Fruit fly (Drosophila melanogaster): ENCODE results near the gene CAH6.
A peak's percentile ranks its signal among the peaks of the same experiment; 100 is the strongest.

CAH6 gene

dm6 chr3R:31252093-31252962 is 5.1 kb upstream of the CAH6 start, which contains the start of the genes qless and mRpL32:
TSS of gene qless (minus strand) at chr3R:31252608.
TSS of gene mRpL32 (plus strand) at chr3R:31252872.
- TF ChIP-seq CG8159 (tag; optimal IDR thresholded peaks at IDR 0.05) (no peak), gl (tag; optimal IDR thresholded peaks at IDR 0.05) (no peak), Pif1B (GFP tag; optimal IDR thresholded peaks at IDR 0.05) (no peak), CG4496 (GFP tag; IDR thresholded peaks at IDR 0.05) (peak; percentile 77; the same call in 2 of the 3 replicates), CG12605 (GFP tag; IDR thresholded peaks at IDR 0.05) (no peak), Snoo (tag; optimal IDR thresholded peaks at IDR 0.05) (no peak), Ets98B (GFP tag; IDR thresholded peaks at IDR 0.05) (peak; percentile 69), EcR (GFP tag; optimal IDR thresholded peaks at IDR 0.05) (peak; percentile 68), CG34367 (tag; optimal IDR thresholded peaks at IDR 0.05) (no peak), CG32121 (GFP tag; IDR thresholded peaks at IDR 0.05) (peak; percentile 64), CG13204 (GFP tag; optimal IDR thresholded peaks at IDR 0.05) (no peak), CG15710 (tag; optimal IDR thresholded peaks at IDR 0.05) (no peak), fd96Ca (GFP tag; IDR thresholded peaks at IDR 0.05) (peak; percentile 65; the same call in 2 of the 3 replicates), CG9948 (tag; optimal IDR thresholded peaks at IDR 0.05) (peak; percentile 31), CG17806 (tag; optimal IDR thresholded peaks at IDR 0.05) (peak; percentile 52), Pif1A (GFP tag; optimal IDR thresholded peaks at IDR 0.05) (no peak), rn (GFP tag; IDR thresholded peaks at IDR 0.05) (peak; percentile 62; the same call in 1 of the 2 replicates), CG14655 (GFP tag; optimal IDR thresholded peaks at IDR 0.05) (no peak), D1 (tag; optimal IDR thresholded peaks at IDR 0.05) (no peak), CG10348 (GFP tag; IDR thresholded peaks at IDR 0.05) (no peak), CG8301 (tag; optimal IDR thresholded peaks at IDR 0.05) (no peak)

dm6 chr3R:31254808-31255207 is 2.6 kb upstream of the CAH6 start, which contains the start of the genes CG1750 and spn-F:
TSS of gene CG1750 (minus strand) at chr3R:31254900.
TSS of gene spn-F (plus strand) at chr3R:31255127.
- TF ChIP-seq CG32121 (GFP tag; IDR thresholded peaks at IDR 0.05): no peak
- no peak for TF ChIP-seq rn (GFP tag; IDR thresholded peaks at IDR 0.05)
- TF ChIP-seq CG14655 (GFP tag; optimal IDR thresholded peaks at IDR 0.05): no peak
- TF ChIP-seq CG15710 (tag; optimal IDR thresholded peaks at IDR 0.05): no peak
- no peak for TF ChIP-seq fd96Ca (GFP tag; IDR thresholded peaks at IDR 0.05)
- TF ChIP-seq gl (tag; optimal IDR thresholded peaks at IDR 0.05): no peak
- no peak for TF ChIP-seq Pif1A (GFP tag; optimal IDR thresholded peaks at IDR 0.05)
- TF ChIP-seq CG8301 (tag; optimal IDR thresholded peaks at IDR 0.05): no peak
- TF ChIP-seq CG10348 (GFP tag; IDR thresholded peaks at IDR 0.05): no peak
- TF ChIP-seq CG8159 (tag; optimal IDR thresholded peaks at IDR 0.05): no peak
- TF ChIP-seq Pif1B (GFP tag; optimal IDR thresholded peaks at IDR 0.05): no peak
- TF ChIP-seq CG34367 (tag; optimal IDR thresholded peaks at IDR 0.05): no peak
- no peak for TF ChIP-seq CG9948 (tag; optimal IDR thresholded peaks at IDR 0.05)
- TF ChIP-seq Snoo (tag; optimal IDR thresholded peaks at IDR 0.05): no peak
- no peak for TF ChIP-seq CG17806 (tag; optimal IDR thresholded peaks at IDR 0.05)
- no peak for TF ChIP-seq CG13204 (GFP tag; optimal IDR thresholded peaks at IDR 0.05)
- TF ChIP-seq CG12605 (GFP tag; IDR thresholded peaks at IDR 0.05): no peak

dm6 chr3R:31259947-31260346 is 2.5 kb downstream of the CAH6 start, which contains the start of gene CAH16:
TSS of gene CAH16 (plus strand) at chr3R:31260247.
- TF ChIP-seq fd96Ca (GFP tag; IDR thresholded peaks at IDR 0.05): no peak
- no peak for TF ChIP-seq CG8159 (tag; optimal IDR thresholded peaks at IDR 0.05)
- TF ChIP-seq CG8301 (tag; optimal IDR thresholded peaks at IDR 0.05): no peak
- TF ChIP-seq rn (GFP tag; IDR thresholded peaks at IDR 0.05): no peak
- no peak for TF ChIP-seq Ets98B (GFP tag; IDR thresholded peaks at IDR 0.05)
- no peak for TF ChIP-seq D1 (tag; optimal IDR thresholded peaks at IDR 0.05)
- TF ChIP-seq CG9948 (tag; optimal IDR thresholded peaks at IDR 0.05): no peak
- TF ChIP-seq CG34367 (tag; optimal IDR thresholded peaks at IDR 0.05): no peak
- TF ChIP-seq CG17806 (tag; optimal IDR thresholded peaks at IDR 0.05): no peak
- no peak for TF ChIP-seq Pif1B (GFP tag; optimal IDR thresholded peaks at IDR 0.05)
- no peak for TF ChIP-seq CG15710 (tag; optimal IDR thresholded peaks at IDR 0.05)
- TF ChIP-seq CG4496 (GFP tag; IDR thresholded peaks at IDR 0.05): no peak
- TF ChIP-seq CG13204 (GFP tag; optimal IDR thresholded peaks at IDR 0.05): no peak
- no peak for TF ChIP-seq gl (tag; optimal IDR thresholded peaks at IDR 0.05)
- no peak for TF ChIP-seq CG32121 (GFP tag; IDR thresholded peaks at IDR 0.05)

- TF ChIP-seq CG32121 (GFP tag; IDR thresholded peaks at IDR 0.05) (no peak), CG12605 (GFP tag; IDR thresholded peaks at IDR 0.05) (no peak), EcR (GFP tag; optimal IDR thresholded peaks at IDR 0.05) (no peak), CG8301 (tag; optimal IDR thresholded peaks at IDR 0.05) (no peak), rn (GFP tag; IDR thresholded peaks at IDR 0.05) (no peak), CG4496 (GFP tag; IDR thresholded peaks at IDR 0.05) (no peak), Pif1B (GFP tag; optimal IDR thresholded peaks at IDR 0.05) (no peak), D1 (tag; optimal IDR thresholded peaks at IDR 0.05) (no peak)
Measured at dm6 chr3R:31262298-31262697, 4.9 kb downstream of the CAH6 start, which contains the start of gene CAH5. TSS of gene CAH5 (plus strand) at chr3R:31262598.

- TF ChIP-seq EcR (GFP tag; optimal IDR thresholded peaks at IDR 0.05): no peak
- TF ChIP-seq CG32121 (GFP tag; IDR thresholded peaks at IDR 0.05): no peak
- no peak for TF ChIP-seq Pif1A (GFP tag; optimal IDR thresholded peaks at IDR 0.05)
- no peak for TF ChIP-seq fd96Ca (GFP tag; IDR thresholded peaks at IDR 0.05)
Measured at dm6 chr3R:31263934-31264333, 6.5 kb downstream of the CAH6 start.

dm6 chr3R:31265430-31265829 is 8.0 kb downstream of the CAH6 start, which contains the start of gene ppk24:
TSS of gene ppk24 (plus strand) at chr3R:31265730.
- TF ChIP-seq CG13204 (GFP tag; optimal IDR thresholded peaks at IDR 0.05) (no peak), CG34367 (tag; optimal IDR thresholded peaks at IDR 0.05) (no peak), CG4496 (GFP tag; IDR thresholded peaks at IDR 0.05) (no peak), CG8159 (tag; optimal IDR thresholded peaks at IDR 0.05) (no peak), CG12605 (GFP tag; IDR thresholded peaks at IDR 0.05) (no peak), CG8301 (tag; optimal IDR thresholded peaks at IDR 0.05) (no peak), CG9948 (tag; optimal IDR thresholded peaks at IDR 0.05) (no peak), Pif1A (GFP tag; optimal IDR thresholded peaks at IDR 0.05) (no peak), CG15710 (tag; optimal IDR thresholded peaks at IDR 0.05) (no peak), CG17806 (tag; optimal IDR thresholded peaks at IDR 0.05) (no peak), rn (GFP tag; IDR thresholded peaks at IDR 0.05) (no peak), EcR (GFP tag; optimal IDR thresholded peaks at IDR 0.05) (no peak), CG10348 (GFP tag; IDR thresholded peaks at IDR 0.05) (no peak), CG14655 (GFP tag; optimal IDR thresholded peaks at IDR 0.05) (no peak), Pif1B (GFP tag; optimal IDR thresholded peaks at IDR 0.05) (no peak), D1 (tag; optimal IDR thresholded peaks at IDR 0.05) (no peak)

All from whole organism, pupa.